Fruit fly (Drosophila melanogaster) whole organism, embryonic: ENCODE results near the gene CG10254.

Source experiments
- BEAF-32 ChIP-seq: fragments of 200-800 bp; sonication (Bioruptor generic); optimal IDR thresholded peaks from 3 replicates; lab custom pipeline; 2017; ENCODE audit warnings: missing biosample characterization, missing genetic modification characterization, mild to moderate bottlenecking, moderate library complexity, missing genetic modification reagents
- CG10654 ChIP-seq: fragments of 200-800 bp; sonication (Bioruptor generic); optimal IDR thresholded peaks from 2 replicates; lab custom pipeline; 2016; ENCODE audit warnings: missing biosample characterization, missing genetic modification characterization
- CG11093 ChIP-seq: fragments of 200-800 bp; sonication (Bioruptor generic); IDR thresholded peaks from 3 replicates; pipeline ENCODE4 v1.3.6; 2022; ENCODE audit warnings: missing biosample characterization, missing genetic modification characterization
- CG13296 ChIP-seq: fragments of 200-800 bp; sonication (Bioruptor generic); optimal IDR thresholded peaks from 3 replicates; lab custom pipeline; 2018; ENCODE audit warnings: missing biosample characterization, mild to moderate bottlenecking, missing genetic modification characterization
- CG13775 ChIP-seq: fragments of 200-800 bp; sonication (Bioruptor generic); optimal IDR thresholded peaks from 3 replicates; lab custom pipeline; 2017; ENCODE audit warnings: missing biosample characterization, mild to moderate bottlenecking, missing genetic modification characterization
- CG13894 ChIP-seq: fragments of 200-800 bp; sonication (Bioruptor generic); optimal IDR thresholded peaks from 3 replicates; lab custom pipeline; 2018; ENCODE audit warnings: missing biosample characterization, mild to moderate bottlenecking, missing genetic modification characterization, moderate library complexity
- CG14667 ChIP-seq: fragments of 200-800 bp; sonication (Bioruptor generic); IDR thresholded peaks from 2 replicates; pipeline ENCODE4 v1.3.6; 2022; ENCODE audit warnings: missing biosample characterization, missing genetic modification characterization
- CG1647 ChIP-seq: fragments of 200-800 bp; sonication (Bioruptor generic); optimal IDR thresholded peaks from 3 replicates; lab custom pipeline; 2016; ENCODE audit warnings: missing biosample characterization, missing genetic modification characterization
- CG17361 ChIP-seq: fragments of 200-800 bp; sonication (Bioruptor generic); IDR thresholded peaks from 3 replicates; pipeline ENCODE4 v1.3.6; 2022; ENCODE audit warnings: missing biosample characterization, missing genetic modification characterization
- CG18599 ChIP-seq: fragments of 200-800 bp; sonication (Bioruptor generic); optimal IDR thresholded peaks from 3 replicates; lab custom pipeline; 2017; ENCODE audit warnings: missing biosample characterization, missing genetic modification characterization, mild to moderate bottlenecking, moderate library complexity, missing genetic modification reagents
- CG2129 ChIP-seq: fragments of 200-800 bp; sonication (Bioruptor generic); IDR thresholded peaks from 2 replicates; pipeline ENCODE4 v1.3.6; 2022; ENCODE audit warnings: missing biosample characterization, missing genetic modification characterization; ENCODE audit not compliant: partially characterized antibody
- CG31365 ChIP-seq: fragments of 200-800 bp; sonication (Bioruptor generic); optimal IDR thresholded peaks from 2 replicates; lab custom pipeline; 2018; ENCODE audit warnings: missing biosample characterization, mild to moderate bottlenecking, missing genetic modification characterization
- CG33557 ChIP-seq: fragments of 200-800 bp; sonication (Bioruptor generic); optimal IDR thresholded peaks from 2 replicates; lab custom pipeline; 2019; ENCODE audit warnings: missing biosample characterization, mild to moderate bottlenecking, missing genetic modification characterization, moderate library complexity
- CG34224 ChIP-seq: fragments of 200-800 bp; sonication (Bioruptor generic); IDR thresholded peaks from 3 replicates; pipeline ENCODE4 v1.3.6; 2022; ENCODE audit warnings: missing biosample characterization, missing genetic modification characterization; ENCODE audit not compliant: partially characterized antibody
- CG34422 ChIP-seq: fragments of 200-800 bp; sonication (Bioruptor generic); IDR thresholded peaks from 3 replicates; pipeline ENCODE4 v1.3.6; 2022; ENCODE audit warnings: missing biosample characterization, missing genetic modification characterization
- CG6689 ChIP-seq: fragments of 200-800 bp; sonication (Bioruptor generic); IDR thresholded peaks from 2 replicates; pipeline ENCODE4 v1.3.6; 2022; ENCODE audit warnings: missing biosample characterization, missing genetic modification characterization
- CG7357 ChIP-seq: fragments of 200-800 bp; sonication (Bioruptor generic); IDR thresholded peaks from 3 replicates; pipeline ENCODE4 v1.3.6; 2022; ENCODE audit warnings: missing biosample characterization, missing genetic modification characterization
- CG9817 ChIP-seq: fragments of 200-800 bp; sonication (Bioruptor generic); optimal IDR thresholded peaks from 2 replicates; lab custom pipeline; 2018; ENCODE audit warnings: missing biosample characterization, mild to moderate bottlenecking, missing genetic modification characterization, moderate library complexity
- CG9932 ChIP-seq: fragments of 200-800 bp; sonication (Bioruptor generic); IDR thresholded peaks from 2 replicates; pipeline ENCODE4 v1.3.6; 2022; ENCODE audit warnings: missing biosample characterization, missing genetic modification characterization
- E2f2 ChIP-seq: fragments of 200-800 bp; sonication (Bioruptor generic); IDR thresholded peaks from 2 replicates; pipeline ENCODE4 v1.3.6; 2022; ENCODE audit warnings: missing biosample characterization, missing genetic modification characterization
- GATAe ChIP-seq: fragments of 200-800 bp; sonication (Bioruptor generic); conservative IDR thresholded peaks from 2 replicates; pipeline ENCODE4 v1.3.6; 2022; ENCODE audit warnings: missing biosample characterization, missing genetic modification characterization
- HLHmδ ChIP-seq: fragments of 200-800 bp; sonication (Bioruptor generic); optimal IDR thresholded peaks from 2 replicates; lab custom pipeline; 2018; ENCODE audit warnings: missing biosample characterization, mild to moderate bottlenecking, missing genetic modification characterization, moderate library complexity
- HmgZ ChIP-seq: fragments of 200-800 bp; sonication (Bioruptor generic); optimal IDR thresholded peaks from 2 replicates; lab custom pipeline; 2018; ENCODE audit warnings: missing biosample characterization, mild to moderate bottlenecking, missing genetic modification characterization
- Nf-YB ChIP-seq: fragments of 200-800 bp; sonication (Bioruptor generic); optimal IDR thresholded peaks from 3 replicates; lab custom pipeline; 2019; ENCODE audit warnings: missing biosample characterization, mild to moderate bottlenecking, missing genetic modification characterization, moderate library complexity
- Oaz ChIP-seq: fragments of 200-800 bp; sonication (Bioruptor generic); IDR thresholded peaks from 2 replicates; pipeline ENCODE4 v1.3.6; 2022; ENCODE audit warnings: missing biosample characterization, missing genetic modification characterization
- ab ChIP-seq: fragments of 200-800 bp; sonication (Bioruptor generic); optimal IDR thresholded peaks from 2 replicates; lab custom pipeline; 2016; ENCODE audit warnings: missing biosample characterization, missing genetic modification characterization
- ap ChIP-seq: fragments of 200-800 bp; sonication (Bioruptor generic); IDR thresholded peaks from 2 replicates; pipeline ENCODE4 v1.3.6; 2022; ENCODE audit warnings: missing biosample characterization, missing genetic modification characterization
- ara ChIP-seq: fragments of 200-800 bp; sonication (Bioruptor generic); IDR thresholded peaks from 2 replicates; pipeline ENCODE4 v1.3.6; 2022; ENCODE audit warnings: missing biosample characterization, missing genetic modification characterization
- ase ChIP-seq: fragments of 200-800 bp; sonication (Bioruptor generic); IDR thresholded peaks from 3 replicates; pipeline ENCODE4 v1.3.6; 2022; ENCODE audit warnings: missing biosample characterization, missing genetic modification characterization
- bsh ChIP-seq, 2 experiments: fragments of 200-800 bp; sonication (Bioruptor generic); optimal IDR thresholded peaks; 2 replicates each; lab custom pipeline; 2017 to 2018; ENCODE audit warnings: mild to moderate bottlenecking in 2 of 2, missing biosample characterization in 2 of 2, missing genetic modification characterization in 2 of 2, moderate library complexity in 1 of 2
- dimm ChIP-seq: fragments of 200-800 bp; sonication (Bioruptor generic); IDR thresholded peaks from 2 replicates; pipeline ENCODE4 v1.3.6; 2022; ENCODE audit warnings: missing biosample characterization, missing genetic modification characterization
- dmrt99B ChIP-seq: fragments of 200-800 bp; sonication (Bioruptor generic); optimal IDR thresholded peaks from 2 replicates; lab custom pipeline; 2018; ENCODE audit warnings: missing biosample characterization, mild to moderate bottlenecking, missing genetic modification characterization, moderate library complexity
- dysf ChIP-seq: fragments of 200-800 bp; sonication (Bioruptor generic); IDR thresholded peaks from 3 replicates; pipeline ENCODE4 v1.3.6; 2022; ENCODE audit warnings: missing biosample characterization, missing genetic modification characterization
- esg ChIP-seq: fragments of 200-800 bp; sonication (Bioruptor generic); conservative IDR thresholded peaks from 2 replicates; pipeline ENCODE4 v1.3.6; 2022; ENCODE audit warnings: missing biosample characterization, missing genetic modification characterization
- gsb ChIP-seq: fragments of 200-800 bp; sonication (Bioruptor generic); IDR thresholded peaks from 2 replicates; pipeline ENCODE4 v1.3.6; 2022; ENCODE audit warnings: missing biosample characterization, missing genetic modification characterization
- gsb-n ChIP-seq: fragments of 200-800 bp; sonication (Bioruptor generic); optimal IDR thresholded peaks from 3 replicates; lab custom pipeline; 2018; ENCODE audit warnings: missing biosample characterization, mild to moderate bottlenecking, missing genetic modification characterization
- hbn ChIP-seq: fragments of 200-800 bp; sonication (Bioruptor generic); IDR thresholded peaks from 2 replicates; pipeline ENCODE4 v1.3.6; 2022; ENCODE audit warnings: missing biosample characterization, missing genetic modification characterization; ENCODE audit not compliant: partially characterized antibody
- kah ChIP-seq: fragments of 200-800 bp; sonication (Bioruptor generic); optimal IDR thresholded peaks from 2 replicates; lab custom pipeline; 2018; ENCODE audit warnings: missing biosample characterization, mild to moderate bottlenecking, missing genetic modification characterization
- ken ChIP-seq: fragments of 200-800 bp; sonication (Bioruptor generic); IDR thresholded peaks from 3 replicates; pipeline ENCODE4 v1.3.6; 2022; ENCODE audit warnings: missing biosample characterization, missing genetic modification characterization
- lab ChIP-seq: fragments of 200-800 bp; sonication (Bioruptor generic); optimal IDR thresholded peaks from 3 replicates; lab custom pipeline; 2017; ENCODE audit warnings: missing biosample characterization, missing genetic modification characterization, mild to moderate bottlenecking, moderate library complexity, missing genetic modification reagents
- lilli ChIP-seq: fragments of 200-800 bp; sonication (Bioruptor generic); optimal IDR thresholded peaks from 3 replicates; lab custom pipeline; 2016; ENCODE audit warnings: missing biosample characterization, missing genetic modification characterization
- nau ChIP-seq: fragments of 200-800 bp; sonication (Bioruptor generic); optimal IDR thresholded peaks from 3 replicates; lab custom pipeline; 2017; ENCODE audit warnings: missing biosample characterization, mild to moderate bottlenecking, missing genetic modification characterization, missing genetic modification reagents
- odd ChIP-seq: fragments of 200-800 bp; sonication (Bioruptor generic); optimal IDR thresholded peaks from 2 replicates; lab custom pipeline; 2017; ENCODE audit warnings: missing biosample characterization, mild to moderate bottlenecking, missing genetic modification characterization
- sisA ChIP-seq: fragments of 200-800 bp; sonication (Bioruptor generic); IDR thresholded peaks from 2 replicates; pipeline ENCODE4 v1.3.6; 2022; ENCODE audit warnings: missing biosample characterization, missing genetic modification characterization
- sna ChIP-seq: fragments of 200-800 bp; sonication (Bioruptor generic); IDR thresholded peaks from 2 replicates; pipeline ENCODE4 v1.3.6; 2022; ENCODE audit warnings: missing biosample characterization, missing genetic modification characterization; ENCODE audit not compliant: partially characterized antibody
- sqz ChIP-seq: fragments of 200-800 bp; sonication (Bioruptor generic); optimal IDR thresholded peaks from 3 replicates; lab custom pipeline; 2018; ENCODE audit warnings: missing biosample characterization, mild to moderate bottlenecking, missing genetic modification characterization
- trh ChIP-seq: fragments of 200-800 bp; sonication (Bioruptor generic); optimal IDR thresholded peaks from 2 replicates; lab custom pipeline; 2016; ENCODE audit warnings: missing biosample characterization, missing genetic modification characterization
- unpg ChIP-seq: fragments of 200-800 bp; sonication (Bioruptor generic); optimal IDR thresholded peaks from 3 replicates; lab custom pipeline; 2018; ENCODE audit warnings: missing biosample characterization, mild to moderate bottlenecking, missing genetic modification characterization, moderate library complexity
- vnd ChIP-seq: fragments of 200-800 bp; sonication (Bioruptor generic); IDR thresholded peaks from 3 replicates; pipeline ENCODE4 v1.3.6; 2022; ENCODE audit warnings: missing biosample characterization, missing genetic modification characterization; ENCODE audit not compliant: partially characterized antibody
- zen2 ChIP-seq: fragments of 200-800 bp; sonication (Bioruptor generic); IDR thresholded peaks from 3 replicates; pipeline ENCODE4 v1.3.6; 2022; ENCODE audit warnings: missing biosample characterization, missing genetic modification characterization; ENCODE audit not compliant: partially characterized antibody

The CG10254 gene

DNA sequence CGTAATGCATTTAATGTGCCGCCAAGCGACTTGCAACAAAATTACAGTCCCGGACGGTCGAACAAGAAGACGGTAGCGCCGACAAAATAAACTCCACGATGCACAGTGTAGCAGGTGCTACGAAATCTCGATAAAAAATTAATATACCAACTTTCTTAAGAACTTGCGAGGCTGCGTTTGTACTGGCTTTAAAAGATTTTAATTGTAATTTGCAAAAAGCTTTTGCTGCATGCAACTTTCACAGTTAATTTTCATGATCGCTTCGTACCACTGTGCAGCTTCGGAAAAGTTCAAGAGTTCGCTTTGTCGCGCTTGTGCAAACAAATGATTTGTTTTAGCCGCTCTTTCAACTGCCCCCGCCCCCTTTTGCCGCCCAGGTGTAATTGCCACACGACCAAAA is 48.6 kb downstream of the CG10254 start (continued):
- peak; percentile 69 for TF ChIP-seq odd (GFP tag; lab: Kevin White, UChicago)
- TF ChIP-seq esg (GFP tag; lab: Robert Waterston, UW): peak; percentile 75
- TF ChIP-seq lilli: peak; percentile 72
- peak; percentile 78 for TF ChIP-seq ase (GFP tag; lab: Robert Waterston, UW)
- TF ChIP-seq CG2129 (GFP tag; lab: Robert Waterston, UW): no peak
- no peak for TF ChIP-seq HLHmδ (GFP tag; lab: Kevin White, UChicago)
- TF ChIP-seq CG9817 (tag; lab: Kevin White, UChicago): peak; percentile 36
- peak; percentile 71 for TF ChIP-seq ara (GFP tag; lab: Robert Waterston, UW)
- peak; percentile 67 for TF ChIP-seq CG14667
- peak; percentile 28 for TF ChIP-seq HmgZ (tag; lab: Kevin White, UChicago)
- TF ChIP-seq zen2 (GFP tag; lab: Robert Waterston, UW): no peak
- peak; percentile 86 for TF ChIP-seq ken (GFP tag; lab: Robert Waterston, UW)
- TF ChIP-seq ab (GFP tag; lab: Kevin White, UChicago): peak; percentile 32
- no peak for TF ChIP-seq Nf-YB (GFP tag; lab: Kevin White, UChicago)
- peak; percentile 44 for TF ChIP-seq CG13775
- no peak for TF ChIP-seq GATAe (GFP tag; lab: Robert Waterston, UW)
- peak; percentile 72 for TF ChIP-seq nau
- TF ChIP-seq CG1647 (GFP tag; lab: Kevin White, UChicago): peak; percentile 52
- TF ChIP-seq bsh (GFP tag; optimal IDR thresholded peaks at IDR 0.05; lab: Kevin White, UChicago): peak; percentile 25 to 84
- peak; percentile 84 for TF ChIP-seq sisA
- TF ChIP-seq CG9932 (GFP tag; lab: Robert Waterston, UW): peak; percentile 49
- TF ChIP-seq dimm (GFP tag; lab: Robert Waterston, UW): peak; percentile 65
- no peak for TF ChIP-seq sqz
- peak; percentile 74 for TF ChIP-seq CG18599 (GFP tag; lab: Kevin White, UChicago)
- TF ChIP-seq CG13296 (GFP tag; lab: Kevin White, UChicago): peak; percentile 33
- peak; percentile 67; the same call in 2 of the 3 replicates for TF ChIP-seq CG17361
- peak; percentile 53; the same call in 1 of the 3 replicates for TF ChIP-seq CG11093 (GFP tag; lab: Robert Waterston, UW)
- TF ChIP-seq unpg: peak; percentile 78
- TF ChIP-seq CG13894 (tag; lab: Kevin White, UChicago): no peak
- TF ChIP-seq ap (GFP tag; lab: Robert Waterston, UW): peak; percentile 75
- peak; percentile 53 for TF ChIP-seq gsb-n (tag; lab: Kevin White, UChicago)
- TF ChIP-seq Oaz (GFP tag; lab: Robert Waterston, UW): peak; percentile 62
- TF ChIP-seq CG34224 (GFP tag; lab: Robert Waterston, UW): no peak
- no peak for TF ChIP-seq sna (GFP tag; lab: Robert Waterston, UW)
- TF ChIP-seq CG7357 (GFP tag; lab: Robert Waterston, UW): peak; percentile 70; the same call in 2 of the 3 replicates
- no peak for TF ChIP-seq gsb (GFP tag; lab: Robert Waterston, UW)
- no peak for TF ChIP-seq trh (GFP tag; lab: Kevin White, UChicago)
- peak; percentile 7 for TF ChIP-seq CG31365
- TF ChIP-seq hbn (GFP tag; lab: Robert Waterston, UW): no peak
- peak; percentile 85 for TF ChIP-seq lab (GFP tag; lab: Kevin White, UChicago)
- TF ChIP-seq dmrt99B (tag; lab: Kevin White, UChicago): peak; percentile 86
- TF ChIP-seq dysf (GFP tag; lab: Robert Waterston, UW): peak; percentile 83
- TF ChIP-seq CG10654 (GFP tag; lab: Kevin White, UChicago): peak; percentile 51
- TF ChIP-seq E2f2 (GFP tag; lab: Robert Waterston, UW): peak; percentile 57
- TF ChIP-seq CG34422 (GFP tag; lab: Robert Waterston, UW): peak; percentile 74; the same call in 2 of the 3 replicates
- no peak for TF ChIP-seq CG33557
- peak; percentile 80 for TF ChIP-seq CG6689 (GFP tag; lab: Robert Waterston, UW)
- no peak for TF ChIP-seq BEAF-32 (GFP tag; lab: Kevin White, UChicago)
- TF ChIP-seq vnd (GFP tag; lab: Robert Waterston, UW): no peak
- peak; percentile 44 for TF ChIP-seq kah
